Worm (Caenorhabditis elegans): ENCODE measurements around the gene sec-20.

Gene sec-20

ce11 chrIII:180963-181362 lies 10.9 kb upstream of the sec-20 start, which contains the start of gene F40G9.5:
F40G9.5 (plus strand) TSS chrIII:181263.
- TF ChIP-seq ztf-23 (GFP tag; IDR thresholded peaks at IDR 0.05) (no peak), ref-1 (GFP tag; conservative IDR thresholded peaks at IDR 0.05) (no peak), klf-2 (GFP tag; conservative IDR thresholded peaks at IDR 0.05) (no peak), T22C8.4 (GFP tag; IDR thresholded peaks at IDR 0.05) (no peak), flt-1 (GFP tag; IDR thresholded peaks at IDR 0.05) (no peak), cog-1 (tag; optimal IDR thresholded peaks at IDR 0.05) (no peak), med-1 (GFP tag; optimal IDR thresholded peaks at IDR 0.05; ENCODE audit: insufficient read depth) (no peak), ztf-29 (GFP tag; IDR thresholded peaks at IDR 0.05) (no peak), tab-1 (GFP tag; IDR thresholded peaks at IDR 0.05) (no peak)

DNA sequence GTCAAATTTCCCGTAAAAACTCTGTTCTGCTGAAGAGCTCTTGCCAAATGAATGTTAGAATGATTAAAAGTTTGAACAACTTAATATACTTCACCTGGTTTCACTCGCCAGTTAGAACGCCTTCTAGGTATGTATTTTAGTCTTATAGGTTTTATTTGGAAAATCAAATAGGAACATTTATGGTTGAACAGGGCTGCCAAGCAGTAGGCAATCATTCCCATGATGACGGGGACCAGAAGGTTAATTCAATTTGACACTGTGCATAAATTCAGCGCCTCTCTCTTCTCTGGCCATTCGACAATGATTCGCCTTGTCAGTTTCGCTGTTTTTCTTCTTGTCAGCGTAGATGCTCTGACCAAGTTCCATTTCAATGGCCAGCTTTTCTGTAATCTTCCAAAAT lies 9.8 kb upstream of the sec-20 start, which contains the start of gene F40G9.15:
F40G9.15 (plus strand) TSS at position 301 of the 400 bp plus-strand sequence.
- TF ChIP-seq klf-2 (GFP tag; conservative IDR thresholded peaks at IDR 0.05) (no peak), T22C8.4 (GFP tag; IDR thresholded peaks at IDR 0.05) (no peak), cog-1 (tag; optimal IDR thresholded peaks at IDR 0.05) (no peak)

- TF ChIP-seq ztf-23 (GFP tag; IDR thresholded peaks at IDR 0.05) (no peak), flt-1 (GFP tag; IDR thresholded peaks at IDR 0.05) (no peak), cog-1 (tag; optimal IDR thresholded peaks at IDR 0.05) (no peak), med-1 (GFP tag; optimal IDR thresholded peaks at IDR 0.05; ENCODE audit: insufficient read depth) (no peak), ztf-29 (GFP tag; IDR thresholded peaks at IDR 0.05) (no peak), ref-1 (GFP tag; conservative IDR thresholded peaks at IDR 0.05) (no peak), T22C8.4 (GFP tag; IDR thresholded peaks at IDR 0.05) (no peak), klf-2 (GFP tag; conservative IDR thresholded peaks at IDR 0.05) (no peak), tab-1 (GFP tag; IDR thresholded peaks at IDR 0.05) (no peak)
These were observed 8.8 kb upstream of the sec-20 start for ce11 chrIII:183072-183471.

ce11 chrIII:184335-184734 lies 7.6 kb upstream of the sec-20 start:
- TF ChIP-seq cog-1 (tag; optimal IDR thresholded peaks at IDR 0.05) = no peak
- no peak for TF ChIP-seq ref-1 (GFP tag; conservative IDR thresholded peaks at IDR 0.05)
- TF ChIP-seq med-1 (GFP tag; optimal IDR thresholded peaks at IDR 0.05; ENCODE audit: insufficient read depth) = no peak
- TF ChIP-seq T22C8.4 (GFP tag; IDR thresholded peaks at IDR 0.05) = 0 out of 2 replicates have a peak, but pooled peaks have one; percentile 5

DNA sequence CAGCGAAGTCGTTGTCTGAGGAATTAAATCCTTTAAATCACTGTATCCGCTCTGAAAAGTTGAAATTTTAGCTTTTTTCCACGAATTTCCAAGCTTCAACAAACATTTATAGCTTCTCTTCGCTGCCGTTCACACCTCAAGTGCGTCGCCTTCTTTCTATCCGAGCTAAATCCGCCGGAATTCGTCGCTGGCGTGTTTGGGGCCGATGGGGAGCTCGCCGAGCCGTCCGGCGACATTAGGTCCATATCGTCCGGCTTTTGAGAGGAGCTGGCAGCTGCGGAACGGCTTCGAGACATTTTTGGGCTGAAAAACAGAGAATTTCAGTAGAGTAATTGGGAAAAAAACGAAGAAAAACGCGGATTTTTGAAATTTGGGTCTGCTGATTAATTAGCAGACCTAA lies 4.1 kb upstream of the sec-20 start, which contains the start of gene mxl-2:
mxl-2 (minus strand) TSS at position 303 of the 400 bp plus-strand sequence.
- TF ChIP-seq ztf-29 (GFP tag; IDR thresholded peaks at IDR 0.05) = no peak
- no peak for TF ChIP-seq T22C8.4 (GFP tag; IDR thresholded peaks at IDR 0.05)
- no peak for TF ChIP-seq cog-1 (tag; optimal IDR thresholded peaks at IDR 0.05)
- TF ChIP-seq flt-1 (GFP tag; IDR thresholded peaks at IDR 0.05) = no peak
- no peak for TF ChIP-seq ztf-23 (GFP tag; IDR thresholded peaks at IDR 0.05)
- TF ChIP-seq klf-2 (GFP tag; conservative IDR thresholded peaks at IDR 0.05) = no peak
- no peak for TF ChIP-seq tab-1 (GFP tag; IDR thresholded peaks at IDR 0.05)
- no peak for TF ChIP-seq ref-1 (GFP tag; conservative IDR thresholded peaks at IDR 0.05)
- TF ChIP-seq med-1 (GFP tag; optimal IDR thresholded peaks at IDR 0.05; ENCODE audit: insufficient read depth) = no peak

DNA sequence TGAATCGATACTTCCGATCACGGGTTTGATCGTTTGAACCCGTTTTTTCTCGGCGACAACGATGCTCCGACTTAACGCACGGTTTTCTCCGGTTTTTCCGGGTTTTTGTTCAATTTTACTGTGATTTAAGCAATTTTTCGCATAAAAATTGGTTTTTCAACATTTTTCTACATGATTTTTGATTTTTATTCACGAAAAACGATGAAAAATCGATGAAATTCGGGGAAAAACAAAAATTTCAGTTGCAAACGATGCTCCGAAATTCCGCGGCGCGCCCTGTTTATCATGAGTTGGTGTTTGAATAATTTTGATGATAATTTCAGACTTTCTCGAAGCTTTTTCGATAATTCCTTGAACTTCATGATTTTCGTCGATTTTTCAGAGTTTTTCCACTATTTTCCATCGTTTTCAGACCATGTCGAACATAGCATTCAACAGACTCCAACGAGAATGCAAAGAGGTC lies 3.4 kb upstream of the sec-20 start, which contains the start of gene ubc-20:
ubc-20 (plus strand) TSS at position 413 of the 463 bp plus-strand sequence.
- TF ChIP-seq flt-1 (GFP tag; IDR thresholded peaks at IDR 0.05) (no peak), med-1 (GFP tag; optimal IDR thresholded peaks at IDR 0.05; ENCODE audit: insufficient read depth) (no peak), T22C8.4 (GFP tag; IDR thresholded peaks at IDR 0.05) (no peak), ref-1 (GFP tag; conservative IDR thresholded peaks at IDR 0.05) (no peak), ztf-29 (GFP tag; IDR thresholded peaks at IDR 0.05) (no peak), tab-1 (GFP tag; IDR thresholded peaks at IDR 0.05) (no peak), ztf-23 (GFP tag; IDR thresholded peaks at IDR 0.05) (no peak), cog-1 (tag; optimal IDR thresholded peaks at IDR 0.05) (no peak), klf-2 (GFP tag; conservative IDR thresholded peaks at IDR 0.05) (no peak)

DNA sequence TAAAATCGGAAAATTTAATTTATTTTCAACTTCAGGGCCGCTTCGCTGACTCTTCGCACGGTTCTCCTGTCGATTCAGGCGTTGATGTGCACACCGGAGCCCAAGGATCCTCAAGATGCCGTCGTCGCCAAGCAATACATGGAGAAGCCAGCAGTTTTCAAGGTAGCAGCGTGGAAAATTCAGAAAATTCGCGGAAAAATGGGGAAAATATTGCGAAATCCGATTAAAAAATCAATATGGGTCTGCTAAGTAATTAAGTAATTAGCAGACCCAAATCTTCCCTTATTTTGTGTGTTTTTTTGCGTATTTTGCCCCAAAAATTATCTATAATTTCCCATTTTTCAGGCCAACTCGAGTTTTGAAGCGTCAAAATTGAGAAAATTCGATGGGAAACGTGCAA lies 2.6 kb upstream of the sec-20 start:
- TF ChIP-seq klf-2 (GFP tag; conservative IDR thresholded peaks at IDR 0.05) (no peak), ref-1 (GFP tag; conservative IDR thresholded peaks at IDR 0.05) (no peak), ztf-29 (GFP tag; IDR thresholded peaks at IDR 0.05) (no peak), T22C8.4 (GFP tag; IDR thresholded peaks at IDR 0.05) (no peak), med-1 (GFP tag; optimal IDR thresholded peaks at IDR 0.05; ENCODE audit: insufficient read depth) (no peak), tab-1 (GFP tag; IDR thresholded peaks at IDR 0.05) (no peak), cog-1 (tag; optimal IDR thresholded peaks at IDR 0.05) (no peak), ztf-23 (GFP tag; IDR thresholded peaks at IDR 0.05) (no peak), flt-1 (GFP tag; IDR thresholded peaks at IDR 0.05) (no peak)

DNA sequence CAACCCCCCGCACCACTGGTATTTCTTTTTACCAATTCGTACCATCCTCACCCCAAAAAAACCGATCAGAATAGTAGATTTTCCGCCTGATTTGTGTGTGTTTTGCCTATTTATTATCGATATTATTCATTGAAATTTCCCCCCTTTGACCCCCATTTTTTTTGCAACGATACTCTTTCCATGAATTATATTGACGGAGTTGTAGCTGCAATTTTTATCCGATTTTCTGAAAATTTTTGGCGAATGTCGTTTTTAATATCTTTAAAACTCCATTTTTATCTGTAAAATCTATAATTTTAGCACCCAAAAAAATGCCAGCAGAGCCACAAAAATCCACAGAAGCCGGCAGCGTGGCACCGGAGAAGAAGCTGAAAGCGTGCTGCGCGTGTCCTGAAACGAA lies 1.2 kb upstream of the sec-20 start, which contains the start of gene cox-17:
cox-17 (plus strand) TSS at position 301 of the 400 bp plus-strand sequence.
- no peak for TF ChIP-seq T22C8.4 (GFP tag; IDR thresholded peaks at IDR 0.05)
- no peak for TF ChIP-seq ztf-29 (GFP tag; IDR thresholded peaks at IDR 0.05)
- TF ChIP-seq tab-1 (GFP tag; IDR thresholded peaks at IDR 0.05) = no peak

ce11 chrIII:194160-194559 lies 2.3 kb downstream of the sec-20 start, which contains the start of gene F40G9.17:
F40G9.17 (plus strand) TSS chrIII:194460.
- no peak for TF ChIP-seq tab-1 (GFP tag; IDR thresholded peaks at IDR 0.05)
- no peak for TF ChIP-seq flt-1 (GFP tag; IDR thresholded peaks at IDR 0.05)
- TF ChIP-seq med-1 (GFP tag; optimal IDR thresholded peaks at IDR 0.05; ENCODE audit: insufficient read depth) = no peak
- no peak for TF ChIP-seq T22C8.4 (GFP tag; IDR thresholded peaks at IDR 0.05)
- no peak for TF ChIP-seq ref-1 (GFP tag; conservative IDR thresholded peaks at IDR 0.05)
- no peak for TF ChIP-seq klf-2 (GFP tag; conservative IDR thresholded peaks at IDR 0.05)
- TF ChIP-seq ztf-29 (GFP tag; IDR thresholded peaks at IDR 0.05) = no peak
- TF ChIP-seq cog-1 (tag; optimal IDR thresholded peaks at IDR 0.05) = no peak
- no peak for TF ChIP-seq ztf-23 (GFP tag; IDR thresholded peaks at IDR 0.05)

DNA sequence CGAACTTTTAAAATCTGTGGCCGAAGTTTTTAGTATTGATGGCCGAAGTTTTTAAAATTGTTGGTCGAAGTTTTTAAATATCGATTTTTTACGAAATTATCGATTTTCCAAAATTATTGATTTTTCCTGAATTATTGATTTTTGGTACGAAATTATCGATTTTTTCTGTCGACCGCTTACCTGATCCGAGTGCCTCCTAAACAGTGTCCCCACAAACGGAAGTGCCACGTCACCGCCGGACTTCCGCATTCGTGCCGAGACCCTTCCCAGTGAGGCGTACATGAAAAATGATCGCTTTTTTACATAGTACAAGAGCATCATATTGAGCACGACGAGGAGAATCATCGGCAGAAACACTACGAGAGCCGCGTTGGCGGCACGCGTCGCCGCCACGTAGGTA lies 12.1 kb downstream of the sec-20 start:
- TF ChIP-seq med-1 (GFP tag; optimal IDR thresholded peaks at IDR 0.05; ENCODE audit: insufficient read depth) = no peak
- TF ChIP-seq tab-1 (GFP tag; IDR thresholded peaks at IDR 0.05) = no peak
- TF ChIP-seq klf-2 (GFP tag; conservative IDR thresholded peaks at IDR 0.05) = no peak
- TF ChIP-seq ref-1 (GFP tag; conservative IDR thresholded peaks at IDR 0.05) = no peak
- TF ChIP-seq T22C8.4 (GFP tag; IDR thresholded peaks at IDR 0.05) = peak; percentile 95

Data from whole organism, midembryonic.